Worm (Caenorhabditis elegans) whole organism, L1 larva: ENCODE data around the gene W02B3.7.

Experiments used
- C04F5.9 ChIP-seq: sonication (generic microtip); optimal IDR thresholded peaks from 2 replicates; lab custom pipeline; 2016; ENCODE audit warnings: missing genetic modification characterization, missing compliant biosample characterization
- C34B4.2 ChIP-seq: sonication (generic microtip); optimal IDR thresholded peaks from 2 replicates; lab custom pipeline; 2017; ENCODE audit warnings: mild to moderate bottlenecking, missing genetic modification characterization, missing compliant biosample characterization
- aha-1 ChIP-seq: fragments of 150-350 bp; optimal IDR thresholded peaks from 2 replicates; lab custom pipeline; 2014; ENCODE audit warnings: missing biosample characterization, missing genetic modification characterization
- aly-2 ChIP-seq: fragments of 150-350 bp; optimal IDR thresholded peaks from 2 replicates; lab custom pipeline; 2014; ENCODE audit warnings: missing biosample characterization, missing genetic modification characterization
- ama-1 ChIP-seq: fragments of 150-350 bp; optimal IDR thresholded peaks from 2 replicates; lab custom pipeline; 2014
- ceh-63 ChIP-seq: fragments of 200-800 bp; sonication (Bioruptor generic); optimal IDR thresholded peaks from 2 replicates; lab custom pipeline; 2018; ENCODE audit warnings: mild to moderate bottlenecking, missing genetic modification characterization, missing compliant biosample characterization
- ceh-90 ChIP-seq: sonication (generic microtip); optimal IDR thresholded peaks from 2 replicates; lab custom pipeline; 2016; ENCODE audit warnings: missing genetic modification characterization, missing compliant biosample characterization
- dpl-1 ChIP-seq, 3 experiments: fragments of 150-350 bp in 2 of 3; sonication (generic microtip) in 1 of 3; optimal IDR thresholded peaks; 2 replicates each; lab custom pipeline; 2014 to 2017; ENCODE audit warnings: missing biosample characterization in 3 of 3, missing genetic modification characterization in 3 of 3, missing genetic modification reagents in 3 of 3
- efl-1 ChIP-seq, 4 experiments: fragments of 150-350 bp; optimal IDR thresholded peaks in 3 of 4; peaks in 1 of 4; 1 replicate in 1 of 4; 2 replicates in 3 of 4; lab custom pipeline; 2014; ENCODE audit warnings: missing biosample characterization in 2 of 4, missing genetic modification characterization in 2 of 4, missing genetic modification reagents in 2 of 4
- egl-13 ChIP-seq: sonication (generic microtip); optimal IDR thresholded peaks from 2 replicates; lab custom pipeline; 2016; ENCODE audit warnings: missing genotype, missing genetic modification reagents, missing genetic modification characterization, missing compliant biosample characterization
- egl-27 ChIP-seq, 2 experiments: fragments of 150-350 bp in 1 of 2; sonication (generic microtip); optimal IDR thresholded peaks; 3 replicates each; lab custom pipeline; 2017 to 2018; ENCODE audit warnings: missing biosample characterization in 2 of 2, missing genetic modification characterization in 2 of 2, missing genetic modification reagents in 2 of 2
- elt-2 ChIP-seq: sonication (generic microtip); optimal IDR thresholded peaks from 2 replicates; lab custom pipeline; 2016; ENCODE audit warnings: missing genetic modification characterization, mild to moderate bottlenecking, inconsistent platforms, missing compliant biosample characterization, missing genetic modification reagents
- elt-3 ChIP-seq, 6 experiments: fragments of 150-350 bp in 1 of 6; sonication (generic microtip); optimal IDR thresholded peaks; 2 replicates each; lab custom pipeline; 2017 to 2018; ENCODE audit warnings: missing biosample characterization in 6 of 6, missing genetic modification characterization in 6 of 6, inconsistent platforms in 1 of 6
- fkh-10 ChIP-seq: sonication (generic microtip); optimal IDR thresholded peaks from 2 replicates; lab custom pipeline; 2017; ENCODE audit warnings: missing biosample characterization, missing genetic modification reagents, missing genetic modification characterization
- fkh-4 ChIP-seq: sonication (generic microtip); optimal IDR thresholded peaks from 2 replicates; lab custom pipeline; 2016; ENCODE audit warnings: missing compliant biosample characterization, missing genetic modification characterization, borderline replicate concordance
- fkh-8 ChIP-seq: sonication (generic microtip); optimal IDR thresholded peaks from 2 replicates; lab custom pipeline; 2016; ENCODE audit warnings: mild to moderate bottlenecking, missing genetic modification characterization, missing compliant biosample characterization
- fos-1 ChIP-seq: fragments of 150-350 bp; optimal IDR thresholded peaks from 2 replicates; lab custom pipeline; 2014; ENCODE audit warnings: missing biosample characterization, missing genetic modification characterization
- grh-1 ChIP-seq: fragments of 200-800 bp; sonication (Bioruptor generic); IDR thresholded peaks from 2 replicates; pipeline ENCODE4 v1.3.6; 2022; ENCODE audit warnings: missing genetic modification reagents, missing genetic modification characterization, missing compliant biosample characterization
- hlh-17 ChIP-seq: fragments of 200-800 bp; sonication (Bioruptor generic); optimal IDR thresholded peaks from 2 replicates; lab custom pipeline; 2018; ENCODE audit warnings: missing genetic modification characterization, mild to moderate bottlenecking, missing compliant biosample characterization, moderate library complexity, borderline replicate concordance
- hpl-2 ChIP-seq: fragments of 150-350 bp; optimal IDR thresholded peaks from 2 replicates; lab custom pipeline; 2014; ENCODE audit warnings: missing biosample characterization, missing genetic modification reagents, missing genetic modification characterization
- irx-1 ChIP-seq: sonication (generic microtip); optimal IDR thresholded peaks from 2 replicates; lab custom pipeline; 2016; ENCODE audit warnings: missing genetic modification characterization, missing compliant biosample characterization
- jun-1 ChIP-seq: fragments of 150-350 bp; optimal IDR thresholded peaks from 2 replicates; lab custom pipeline; 2014; ENCODE audit warnings: missing biosample characterization, missing genetic modification reagents, missing genetic modification characterization
- lin-15B ChIP-seq: fragments of 150-350 bp; sonication (generic microtip); optimal IDR thresholded peaks from 3 replicates; lab custom pipeline; 2014; ENCODE audit warnings: missing biosample characterization, missing genetic modification characterization
- lin-39 ChIP-seq: fragments of 150-350 bp; optimal IDR thresholded peaks from 2 replicates; lab custom pipeline; 2014; ENCODE audit warnings: missing biosample characterization, missing genetic modification reagents, missing genetic modification characterization
- lir-3 ChIP-seq: sonication (generic microtip); optimal IDR thresholded peaks from 2 replicates; lab custom pipeline; 2016; ENCODE audit warnings: mild to moderate bottlenecking, missing genetic modification characterization, moderate library complexity, missing compliant biosample characterization; ENCODE audit not compliant: poor library complexity
- lsy-2 ChIP-seq, 2 experiments: fragments of 150-350 bp; optimal IDR thresholded peaks; 2 replicates each; lab custom pipeline; 2014; ENCODE audit warnings: missing biosample characterization in 2 of 2, missing genetic modification characterization in 2 of 2
- mab-9 ChIP-seq: fragments of 200-800 bp; sonication (Bioruptor generic); IDR thresholded peaks from 2 replicates; pipeline ENCODE4 v1.3.6; 2022; ENCODE audit warnings: missing genetic modification reagents, missing genetic modification characterization, missing compliant biosample characterization
- mdl-1 ChIP-seq, 2 experiments: fragments of 150-350 bp; optimal IDR thresholded peaks; 2 replicates each; lab custom pipeline; 2014 to 2017; ENCODE audit warnings: missing biosample characterization in 2 of 2, missing genetic modification characterization in 2 of 2, inconsistent platforms in 1 of 2
- mef-2 ChIP-seq: fragments of 150-350 bp; optimal IDR thresholded peaks from 2 replicates; lab custom pipeline; 2014; ENCODE audit warnings: missing biosample characterization, missing genetic modification characterization
- nhr-11 ChIP-seq: fragments of 150-350 bp; optimal IDR thresholded peaks from 2 replicates; lab custom pipeline; 2014; ENCODE audit warnings: missing biosample characterization, missing genetic modification characterization
- nhr-237 ChIP-seq: fragments of 150-350 bp; optimal IDR thresholded peaks from 2 replicates; lab custom pipeline; 2014; ENCODE audit warnings: missing biosample characterization, missing genetic modification characterization
- nhr-28 ChIP-seq: fragments of 150-350 bp; optimal IDR thresholded peaks from 2 replicates; lab custom pipeline; 2014; ENCODE audit warnings: missing biosample characterization, missing genetic modification characterization
- nhr-47 ChIP-seq: sonication (generic microtip); optimal IDR thresholded peaks from 2 replicates; lab custom pipeline; 2016; ENCODE audit warnings: mild to moderate bottlenecking, missing genetic modification characterization, moderate library complexity, missing compliant biosample characterization
- nhr-71 ChIP-seq: sonication (generic microtip); optimal IDR thresholded peaks from 2 replicates; lab custom pipeline; 2016; ENCODE audit warnings: mild to moderate bottlenecking, missing genetic modification characterization, moderate library complexity, missing compliant biosample characterization
- nhr-76 ChIP-seq: sonication (generic microtip); optimal IDR thresholded peaks from 2 replicates; lab custom pipeline; 2017; ENCODE audit warnings: missing biosample characterization, missing genetic modification characterization
- nhr-85 ChIP-seq: sonication (generic microtip); peaks from one replicate; lab custom pipeline; 2016; ENCODE audit warnings: missing genetic modification characterization, inconsistent platforms, missing compliant biosample characterization
- pag-3 ChIP-seq: sonication (generic microtip); optimal IDR thresholded peaks from 2 replicates; lab custom pipeline; 2017; ENCODE audit warnings: missing genetic modification characterization, mild to moderate bottlenecking, missing compliant biosample characterization, antibody characterized with exemption, borderline replicate concordance; ENCODE audit not compliant: insufficient read depth
- pqm-1 ChIP-seq: sonication (generic microtip); optimal IDR thresholded peaks from 3 replicates; lab custom pipeline; 2017; ENCODE audit warnings: missing biosample characterization, missing genetic modification characterization
- rnt-1 ChIP-seq: sonication (generic microtip); optimal IDR thresholded peaks from 2 replicates; lab custom pipeline; 2016; ENCODE audit warnings: mild to moderate bottlenecking, missing genetic modification characterization, moderate library complexity, missing compliant biosample characterization
- skn-1 ChIP-seq: fragments of 150-350 bp; optimal IDR thresholded peaks from 2 replicates; lab custom pipeline; 2014; ENCODE audit warnings: missing biosample characterization, missing genetic modification characterization
- snpc-4 ChIP-seq: fragments of 150-350 bp; optimal IDR thresholded peaks from 2 replicates; lab custom pipeline; 2014; ENCODE audit warnings: missing biosample characterization, missing genetic modification characterization
- snu-23 ChIP-seq: sonication (generic microtip); optimal IDR thresholded peaks from 2 replicates; lab custom pipeline; 2016; ENCODE audit warnings: missing genetic modification characterization, missing compliant biosample characterization
- sox-4 ChIP-seq: sonication (generic microtip); optimal IDR thresholded peaks from 2 replicates; lab custom pipeline; 2016; ENCODE audit warnings: missing genetic modification characterization, missing compliant biosample characterization
- swsn-7 ChIP-seq: sonication (generic microtip); optimal IDR thresholded peaks from 2 replicates; lab custom pipeline; 2016; ENCODE audit warnings: missing genetic modification characterization, missing compliant biosample characterization
- tbx-2 ChIP-seq: sonication (generic microtip); optimal IDR thresholded peaks from 2 replicates; lab custom pipeline; 2016; ENCODE audit warnings: missing genetic modification characterization, missing compliant biosample characterization
- tlp-1 ChIP-seq: fragments of 150-350 bp; optimal IDR thresholded peaks from 2 replicates; lab custom pipeline; 2014; ENCODE audit warnings: missing biosample characterization, missing genetic modification characterization
- unc-130 ChIP-seq: fragments of 150-350 bp; optimal IDR thresholded peaks from 2 replicates; lab custom pipeline; 2017; ENCODE audit warnings: missing biosample characterization, missing genetic modification characterization, inconsistent platforms
- unc-30 ChIP-seq: sonication (generic microtip); optimal IDR thresholded peaks from 2 replicates; lab custom pipeline; 2017; ENCODE audit warnings: missing biosample characterization, missing genetic modification characterization
- unc-86 ChIP-seq: sonication (generic microtip); optimal IDR thresholded peaks from 2 replicates; lab custom pipeline; 2016; ENCODE audit warnings: missing genetic modification characterization, missing compliant biosample characterization
- unc-98 ChIP-seq: fragments of 200-800 bp; sonication (Bioruptor generic); IDR thresholded peaks from 2 replicates; pipeline ENCODE4 v1.3.6; 2022; ENCODE audit warnings: missing genetic modification characterization, missing compliant biosample characterization
- vab-15 ChIP-seq: sonication (generic microtip); optimal IDR thresholded peaks from 2 replicates; lab custom pipeline; 2017; ENCODE audit warnings: missing genotype, mild to moderate bottlenecking, missing genetic modification characterization, missing compliant biosample characterization
- zag-1 ChIP-seq: fragments of 150-350 bp; optimal IDR thresholded peaks from 2 replicates; lab custom pipeline; 2014; ENCODE audit warnings: missing biosample characterization, missing genetic modification characterization
- zip-4 ChIP-seq: fragments of 200-800 bp; sonication (Bioruptor generic); optimal IDR thresholded peaks from 2 replicates; lab custom pipeline; 2018; ENCODE audit warnings: mild to moderate bottlenecking, missing genetic modification characterization, moderate library complexity, missing compliant biosample characterization
- ztf-11 ChIP-seq, 2 experiments: sonication (generic microtip); optimal IDR thresholded peaks; 2 replicates each; lab custom pipeline; 2016 to 2017; ENCODE audit warnings: missing genetic modification characterization in 2 of 2, missing biosample characterization in 1 of 2, missing compliant biosample characterization in 1 of 2

The W02B3.7 gene

DNA sequence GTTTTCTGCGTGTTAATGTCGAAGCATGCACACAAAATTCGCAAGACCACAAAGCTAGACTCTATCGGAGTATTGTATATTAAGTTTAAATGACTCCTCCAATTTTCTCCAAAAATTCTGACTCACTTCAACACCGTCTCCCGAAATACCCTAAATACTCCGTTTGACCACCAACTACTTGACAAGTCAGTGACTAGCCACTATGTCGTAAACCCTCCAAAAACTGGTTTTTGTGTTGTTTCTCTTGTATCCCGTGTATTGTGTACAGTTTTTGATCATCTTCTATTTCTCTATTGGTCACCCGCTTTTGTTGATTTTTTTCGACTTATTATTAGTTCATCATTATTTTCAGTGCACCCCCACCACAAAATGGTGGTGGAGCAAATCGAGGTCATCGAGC is 33.5 kb downstream of the W02B3.7 start, which contains the start of gene C09F5.1:
Gene C09F5.1 (plus strand): TSS at position 353 of the 400 bp plus-strand sequence.
- TF ChIP-seq nhr-71 (tag; lab: Kevin White, UChicago): peak; percentile 15
- no peak for TF ChIP-seq nhr-28
- no peak for TF ChIP-seq C34B4.2 (tag; lab: Kevin White, UChicago)
- peak; percentile 81 for TF ChIP-seq grh-1
- no peak for TF ChIP-seq fos-1
- TF ChIP-seq tlp-1 (tag; lab: Kevin White, UChicago): no peak
- peak; percentile 1 for TF ChIP-seq nhr-47 (tag; lab: Kevin White, UChicago)
- TF ChIP-seq pqm-1: no peak
- no peak for TF ChIP-seq mab-9 (GFP tag; lab: Robert Waterston, UW)
- TF ChIP-seq sox-4: no peak
- no peak for TF ChIP-seq ztf-11 (tag; optimal IDR thresholded peaks at IDR 0.05; lab: Kevin White, UChicago)
- no peak for TF ChIP-seq egl-27 (tag; optimal IDR thresholded peaks at IDR 0.05; lab: Kevin White, UChicago)
- no peak for TF ChIP-seq zip-4 (GFP tag; lab: Kevin White, UChicago)
- TF ChIP-seq ceh-63: no peak
- no peak for TF ChIP-seq unc-130 (tag; lab: Kevin White, UChicago)
- no peak for TF ChIP-seq snpc-4 (tag; lab: Kevin White, UChicago)
- no peak for TF ChIP-seq egl-13 (tag; lab: Kevin White, UChicago)
- no peak for TF ChIP-seq lin-39 (tag; lab: Kevin White, UChicago)
- TF ChIP-seq mdl-1 (tag; optimal IDR thresholded peaks at IDR 0.05; lab: Kevin White, UChicago): no peak
- no peak for TF ChIP-seq vab-15
- no peak for TF ChIP-seq hpl-2
- no peak for TF ChIP-seq dpl-1 (GFP tag; optimal IDR thresholded peaks at IDR 0.05; lab: Kevin White, UChicago)
- TF ChIP-seq nhr-11 (tag; lab: Kevin White, UChicago): no peak
- no peak for TF ChIP-seq elt-2
- no peak for TF ChIP-seq lir-3 (tag; lab: Kevin White, UChicago)
- TF ChIP-seq aly-2 (tag; lab: Kevin White, UChicago): no peak
- TF ChIP-seq C04F5.9 (tag; lab: Kevin White, UChicago): no peak
- no peak for TF ChIP-seq unc-86
- TF ChIP-seq irx-1: no peak
- TF ChIP-seq tbx-2 (tag; lab: Kevin White, UChicago): no peak
- TF ChIP-seq efl-1 (optimal IDR thresholded peaks at IDR 0.05; lab: Kevin White, UChicago): no peak
- peak in 1 of 2 experiments; percentile 45 for TF ChIP-seq efl-1 (GFP tag; optimal IDR thresholded peaks at IDR 0.05 in 1 of 2; lab: Kevin White, UChicago)
- TF ChIP-seq fkh-8 (tag; lab: Kevin White, UChicago): no peak
- TF ChIP-seq lsy-2 (tag; optimal IDR thresholded peaks at IDR 0.05; lab: Kevin White, UChicago): peak in 1 of 2 experiments; percentile 16
- no peak for TF ChIP-seq ama-1 (lab: Kevin White, UChicago)
- no peak for TF ChIP-seq swsn-7 (tag; lab: Kevin White, UChicago)
- no peak for TF ChIP-seq ceh-90 (tag; lab: Kevin White, UChicago)
- no peak for TF ChIP-seq zag-1 (tag; lab: Kevin White, UChicago)
- TF ChIP-seq nhr-76 (tag; lab: Kevin White, UChicago): no peak
- no peak for TF ChIP-seq fkh-4
- TF ChIP-seq hlh-17: no peak
- TF ChIP-seq nhr-85 (tag; lab: Kevin White, UChicago): peak; percentile 60
- no peak for TF ChIP-seq mef-2 (tag; lab: Kevin White, UChicago)
- TF ChIP-seq elt-3 (tag; optimal IDR thresholded peaks at IDR 0.05; lab: Kevin White, UChicago): peak in 2 of 6 experiments; percentile 34 to 35
- TF ChIP-seq snu-23 (GFP tag; lab: Kevin White, UChicago): peak; percentile 52
- TF ChIP-seq pag-3: no peak
- no peak for TF ChIP-seq fkh-10
- TF ChIP-seq aha-1 (tag; lab: Kevin White, UChicago): no peak
- TF ChIP-seq skn-1 (tag; lab: Kevin White, UChicago): no peak
- TF ChIP-seq nhr-237 (tag; lab: Kevin White, UChicago): no peak
- TF ChIP-seq unc-30 (tag; lab: Kevin White, UChicago): no peak
- TF ChIP-seq jun-1 (tag; lab: Kevin White, UChicago): no peak
- TF ChIP-seq unc-98 (GFP tag; lab: Robert Waterston, UW): no peak
- TF ChIP-seq lin-15B: no peak
- TF ChIP-seq rnt-1 (tag; lab: Kevin White, UChicago): no peak
